Worm (Caenorhabditis elegans) whole organism, L2 larva: ENCODE results near the gene F49H12.2.

ENCODE experiments used
- F13H6.1 ChIP-seq: sonication (generic microtip); optimal IDR thresholded peaks from 2 replicates; lab custom pipeline; 2016; ENCODE audit warnings: missing genetic modification characterization, missing compliant biosample characterization
- aly-2 ChIP-seq: fragments of 150-350 bp; optimal IDR thresholded peaks from 2 replicates; lab custom pipeline; 2014; ENCODE audit warnings: missing biosample characterization, missing genetic modification characterization
- ceh-16 ChIP-seq: fragments of 150-350 bp; optimal IDR thresholded peaks from 2 replicates; lab custom pipeline; 2014; ENCODE audit warnings: missing biosample characterization, missing genetic modification characterization
- egl-27 ChIP-seq: sonication (generic microtip); optimal IDR thresholded peaks from 3 replicates; lab custom pipeline; 2017; ENCODE audit warnings: missing biosample characterization, missing genetic modification reagents, missing genetic modification characterization
- elt-1 ChIP-seq: fragments of 150-350 bp; optimal IDR thresholded peaks from 2 replicates; lab custom pipeline; 2014; ENCODE audit warnings: missing biosample characterization, missing genetic modification characterization
- lsy-2 ChIP-seq, 2 experiments: fragments of 150-350 bp in 1 of 2; sonication (generic microtip) in 1 of 2; optimal IDR thresholded peaks; 2 replicates each; lab custom pipeline; 2014 to 2017; ENCODE audit warnings: missing biosample characterization in 2 of 2, missing genetic modification characterization in 2 of 2
- mbf-1 ChIP-seq: sonication (generic microtip); optimal IDR thresholded peaks from 2 replicates; lab custom pipeline; 2017; ENCODE audit warnings: missing biosample characterization, missing genetic modification characterization
- nhr-12 ChIP-seq: fragments of 150-350 bp; optimal IDR thresholded peaks from 2 replicates; lab custom pipeline; 2014; ENCODE audit warnings: missing biosample characterization, missing genetic modification characterization
- nhr-6 ChIP-seq: fragments of 150-350 bp; optimal IDR thresholded peaks from 2 replicates; lab custom pipeline; 2014; ENCODE audit warnings: missing biosample characterization, missing genetic modification characterization
- skn-1 ChIP-seq: sonication (generic microtip); optimal IDR thresholded peaks from 2 replicates; lab custom pipeline; 2017; ENCODE audit warnings: missing biosample characterization, missing genetic modification characterization
- snpc-4 ChIP-seq: fragments of 150-350 bp; optimal IDR thresholded peaks from 2 replicates; lab custom pipeline; 2014; ENCODE audit warnings: missing biosample characterization, missing genetic modification characterization
- unc-39 ChIP-seq: fragments of 150-350 bp; optimal IDR thresholded peaks from 2 replicates; lab custom pipeline; 2014; ENCODE audit warnings: missing biosample characterization, missing genetic modification characterization
- unc-62 ChIP-seq: fragments of 150-350 bp; optimal IDR thresholded peaks from 2 replicates; lab custom pipeline; 2014; ENCODE audit warnings: missing biosample characterization, missing genetic modification reagents, missing genetic modification characterization

ce11 chrX:2108682-2109081, 23.6 kb downstream of the F49H12.2 start, which contains the start of gene F53B1.2:
- TF ChIP-seq unc-62 (GFP tag; lab: Kevin White, UChicago), result no peak
- TF ChIP-seq nhr-6 (tag; lab: Kevin White, UChicago), result no peak
- TF ChIP-seq aly-2 (tag; lab: Kevin White, UChicago), result no peak
- TF ChIP-seq F13H6.1 (tag; lab: Kevin White, UChicago), result no peak
- TF ChIP-seq elt-1 (tag; lab: Kevin White, UChicago), result no peak
- no peak for TF ChIP-seq skn-1 (tag; lab: Kevin White, UChicago)
- TF ChIP-seq mbf-1 (tag; lab: Kevin White, UChicago), result no peak
- TF ChIP-seq ceh-16 (tag; lab: Kevin White, UChicago), result no peak
- no peak for TF ChIP-seq snpc-4 (tag; lab: Kevin White, UChicago)
- no peak for TF ChIP-seq lsy-2 (tag; optimal IDR thresholded peaks at IDR 0.05; lab: Kevin White, UChicago)
- TF ChIP-seq unc-39 (tag; lab: Kevin White, UChicago), result no peak
- no peak for TF ChIP-seq egl-27 (tag; lab: Kevin White, UChicago)
- no peak for TF ChIP-seq nhr-12
